Fruit fly (Drosophila melanogaster): ENCODE results near the gene ND-75.

The ND-75 gene

dm6 chrX:8242298-8242697 is 9.2 kb downstream of the ND-75 start, which contains the start of gene Trxr1 (continued):
- no peak for TF ChIP-seq crol (GFP tag; IDR thresholded peaks at IDR 0.05)
- no peak for TF ChIP-seq HmgD (GFP tag; optimal IDR thresholded peaks at IDR 0.05)
- TF ChIP-seq her (GFP tag; optimal IDR thresholded peaks at IDR 0.05), result no peak
- TF ChIP-seq Meics (GFP tag; optimal IDR thresholded peaks at IDR 0.05), result no peak
- TF ChIP-seq usp (GFP tag; optimal IDR thresholded peaks at IDR 0.05), result no peak
- no peak for TF ChIP-seq dysf (GFP tag; IDR thresholded peaks at IDR 0.05)
- TF ChIP-seq CG14965 (GFP tag; optimal IDR thresholded peaks at IDR 0.05; ENCODE audit: borderline replicate concordance), result no peak
- TF ChIP-seq CG1529 (GFP tag; optimal IDR thresholded peaks at IDR 0.05), result no peak
- no peak for TF ChIP-seq ro (GFP tag; IDR thresholded peaks at IDR 0.05)
- TF ChIP-seq B-H2 (GFP tag; optimal IDR thresholded peaks at IDR 0.05), result no peak
- no peak for TF ChIP-seq Trl (optimal IDR thresholded peaks at IDR 0.05)
- no peak for TF ChIP-seq Trl (GFP tag; optimal IDR thresholded peaks at IDR 0.05)
- TF ChIP-seq CG2712 (tag; optimal IDR thresholded peaks at IDR 0.05), result no peak
- TF ChIP-seq CG7963 (GFP tag; IDR thresholded peaks at IDR 0.05; ENCODE audit: partially characterized antibody), result peak; percentile 81; the same call in 2 of the 3 replicates
- no peak for TF ChIP-seq Hand (GFP tag; optimal IDR thresholded peaks at IDR 0.05)
- TF ChIP-seq onecut (GFP tag; IDR thresholded peaks at IDR 0.05), result no peak
- TF ChIP-seq CG4854 (GFP tag; optimal IDR thresholded peaks at IDR 0.05), result no peak
- no peak for TF ChIP-seq Drgx (GFP tag; IDR thresholded peaks at IDR 0.05)
- no peak for TF ChIP-seq CG4424 (GFP tag; optimal IDR thresholded peaks at IDR 0.05)
- TF ChIP-seq repo (GFP tag; optimal IDR thresholded peaks at IDR 0.05), result no peak
- no peak for TF ChIP-seq corto (GFP tag; optimal IDR thresholded peaks at IDR 0.05)
- no peak for TF ChIP-seq CG7786 (GFP tag; optimal IDR thresholded peaks at IDR 0.05)
- TF ChIP-seq Sox100B (GFP tag; optimal IDR thresholded peaks at IDR 0.05), result no peak
- no peak for TF ChIP-seq wdn (GFP tag; IDR thresholded peaks at IDR 0.05)
- TF ChIP-seq CG9932 (GFP tag; IDR thresholded peaks at IDR 0.05), result no peak
- TF ChIP-seq Hr51 (GFP tag; optimal IDR thresholded peaks at IDR 0.05), result no peak
- TF ChIP-seq nmo (GFP tag; optimal IDR thresholded peaks at IDR 0.05), result no peak
- TF ChIP-seq hbn (GFP tag; IDR thresholded peaks at IDR 0.05; ENCODE audit: partially characterized antibody), result 0 out of 2 replicates have a peak, but pooled peaks have one; percentile 48
- TF ChIP-seq Mes4 (GFP tag; optimal IDR thresholded peaks at IDR 0.05), result no peak
- peak; percentile 79 for TF ChIP-seq gfzf (GFP tag; optimal IDR thresholded peaks at IDR 0.05)
- TF ChIP-seq Gsc (GFP tag; IDR thresholded peaks at IDR 0.05), result no peak
- no peak for TF ChIP-seq fd3F (GFP tag; optimal IDR thresholded peaks at IDR 0.05)
- no peak for TF ChIP-seq CG3995 (GFP tag; optimal IDR thresholded peaks at IDR 0.05)
- no peak for TF ChIP-seq unpg (GFP tag; optimal IDR thresholded peaks at IDR 0.05)
- no peak for TF ChIP-seq CG9727 (GFP tag; optimal IDR thresholded peaks at IDR 0.05)
- no peak for TF ChIP-seq zf30C (GFP tag; optimal IDR thresholded peaks at IDR 0.05)
- TF ChIP-seq hkb (optimal IDR thresholded peaks at IDR 0.05), result no peak
- TF ChIP-seq hkb (GFP tag; IDR thresholded peaks at IDR 0.05), result no peak
- no peak for TF ChIP-seq Doc3 (GFP tag; IDR thresholded peaks at IDR 0.05; ENCODE audit: partially characterized antibody)
- TF ChIP-seq Doc2 (GFP tag; IDR thresholded peaks at IDR 0.05), result no peak
- no peak for TF ChIP-seq org-1 (GFP tag; optimal IDR thresholded peaks at IDR 0.05)
- no peak for TF ChIP-seq esg (GFP tag; conservative IDR thresholded peaks at IDR 0.05)
- TF ChIP-seq sens-2 (GFP tag; IDR thresholded peaks at IDR 0.05), result no peak
- TF ChIP-seq H2.0 (GFP tag; IDR thresholded peaks at IDR 0.05), result no peak
- no peak for TF ChIP-seq Spps (tag; optimal IDR thresholded peaks at IDR 0.05)
- no peak for TF ChIP-seq CG5245 (GFP tag; optimal IDR thresholded peaks at IDR 0.05)
- TF ChIP-seq CG14441 (GFP tag; IDR thresholded peaks at IDR 0.05), result no peak
- no peak for TF ChIP-seq salm (tag; optimal IDR thresholded peaks at IDR 0.05)
- no peak for TF ChIP-seq CG15073 (GFP tag; optimal IDR thresholded peaks at IDR 0.05)
- no peak for TF ChIP-seq CG4617 (GFP tag; optimal IDR thresholded peaks at IDR 0.05; ENCODE audit: borderline replicate concordance)
- TF ChIP-seq CG15601 (tag; optimal IDR thresholded peaks at IDR 0.05), result no peak
- TF ChIP-seq CG32532 (GFP tag; IDR thresholded peaks at IDR 0.05), result peak; percentile 19; the same call in 1 of the 2 replicates
- no peak for TF ChIP-seq CG42726 (GFP tag; IDR thresholded peaks at IDR 0.05; ENCODE audit: partially characterized antibody)
